Worm (Caenorhabditis elegans) whole organism, L4 larva: ENCODE data around the gene ttx-3.

Source experiments
- D1046.2 ChIP-seq: fragments of 200-800 bp; sonication (Bioruptor generic); IDR thresholded peaks from 2 replicates; pipeline ENCODE4 v1.3.6; 2022; ENCODE audit warnings: missing genetic modification characterization, missing compliant biosample characterization
- F10B5.3 ChIP-seq: sonication (generic microtip); optimal IDR thresholded peaks from 2 replicates; lab custom pipeline; 2016; ENCODE audit warnings: mild to moderate bottlenecking, missing genetic modification characterization, missing compliant biosample characterization
- F37D6.2 ChIP-seq: sonication (generic microtip); optimal IDR thresholded peaks from 2 replicates; lab custom pipeline; 2016; ENCODE audit warnings: mild to moderate bottlenecking, missing genetic modification characterization, missing compliant biosample characterization
- F44E2.7 ChIP-seq: fragments of 200-800 bp; sonication (Bioruptor generic); IDR thresholded peaks from 2 replicates; pipeline ENCODE4 v2.1.2; 2022; ENCODE audit warnings: missing genetic modification characterization, missing compliant biosample characterization
- F49E8.2 ChIP-seq: sonication (generic microtip); optimal IDR thresholded peaks from 2 replicates; lab custom pipeline; 2016; ENCODE audit warnings: missing compliant biosample characterization, mild to moderate bottlenecking, missing genetic modification characterization, borderline replicate concordance
- R02D3.7 ChIP-seq: fragments of 150-350 bp; sonication (generic microtip); optimal IDR thresholded peaks from 3 replicates; lab custom pipeline; 2014; ENCODE audit warnings: missing biosample characterization, missing genetic modification characterization
- Y48G9A.11 ChIP-seq: fragments of 200-800 bp; sonication (Bioruptor generic); IDR thresholded peaks from 2 replicates; pipeline ENCODE4 v1.3.6; 2022; ENCODE audit warnings: missing genetic modification reagents, missing genetic modification characterization, missing compliant biosample characterization
- Y75B8A.6 ChIP-seq: fragments of 200-800 bp; sonication (Bioruptor generic); IDR thresholded peaks from 2 replicates; pipeline ENCODE4 v1.3.6; 2022; ENCODE audit warnings: missing genetic modification reagents, missing genetic modification characterization, missing compliant biosample characterization
- ZK337.2 ChIP-seq: fragments of 200-800 bp; sonication (Bioruptor generic); IDR thresholded peaks from 2 replicates; pipeline ENCODE4 v1.3.6; 2022; ENCODE audit warnings: missing genetic modification reagents, missing genetic modification characterization, missing compliant biosample characterization
- aha-1 ChIP-seq: fragments of 150-350 bp; peaks from one replicate; lab custom pipeline; 2014; ENCODE audit warnings: missing biosample characterization, missing genetic modification characterization
- aly-2 ChIP-seq: sonication (generic microtip); optimal IDR thresholded peaks from 2 replicates; lab custom pipeline; 2018; ENCODE audit warnings: missing biosample characterization, missing genetic modification characterization
- ama-1 ChIP-seq: fragments of 150-350 bp; optimal IDR thresholded peaks from 2 replicates; lab custom pipeline; 2014; ENCODE audit warnings: inconsistent platforms, mixed read lengths
- ceh-20 ChIP-seq: fragments of 200-800 bp; sonication (Bioruptor generic); IDR thresholded peaks from 2 replicates; pipeline ENCODE4 v1.3.6; 2022; ENCODE audit warnings: missing genetic modification reagents, missing genetic modification characterization, missing compliant biosample characterization
- ceh-44 ChIP-seq: fragments of 200-800 bp; sonication (Bioruptor generic); IDR thresholded peaks from 2 replicates; pipeline ENCODE4 v1.3.6; 2022; ENCODE audit warnings: missing genetic modification reagents, missing genetic modification characterization, missing compliant biosample characterization
- ceh-62 ChIP-seq: sonication (generic microtip); optimal IDR thresholded peaks from 2 replicates; lab custom pipeline; 2017; ENCODE audit warnings: missing biosample characterization, missing genetic modification characterization
- ceh-82 ChIP-seq: sonication (generic microtip); optimal IDR thresholded peaks from 2 replicates; lab custom pipeline; 2017; ENCODE audit warnings: missing biosample characterization, missing genetic modification characterization
- ces-1 ChIP-seq: fragments of 150-350 bp; sonication (generic microtip); optimal IDR thresholded peaks from 4 replicates; lab custom pipeline; 2014; ENCODE audit warnings: missing biosample characterization, missing genetic modification reagents, missing genetic modification characterization
- daf-12 ChIP-seq: fragments of 150-350 bp; optimal IDR thresholded peaks from 2 replicates; lab custom pipeline; 2014; ENCODE audit warnings: missing biosample characterization, missing genetic modification reagents, missing genetic modification characterization
- daf-16 ChIP-seq, 3 experiments: sonication (generic microtip); optimal IDR thresholded peaks; 2 replicates each; lab custom pipeline; 2016 to 2017; ENCODE audit warnings: missing genetic modification characterization in 3 of 3, missing genetic modification reagents in 3 of 3, mild to moderate bottlenecking in 2 of 3, missing compliant biosample characterization in 2 of 3, missing biosample characterization in 1 of 3, moderate library complexity in 1 of 3
- daf-19 ChIP-seq: fragments of 200-800 bp; sonication (Bioruptor generic); conservative IDR thresholded peaks from 2 replicates; pipeline ENCODE4 v1.3.6; 2022; ENCODE audit warnings: missing genetic modification characterization, missing compliant biosample characterization
- daf-8 ChIP-seq: fragments of 200-800 bp; sonication (Bioruptor generic); IDR thresholded peaks from 2 replicates; pipeline ENCODE4 v1.3.6; 2022; ENCODE audit warnings: missing genetic modification characterization, missing compliant biosample characterization
- egl-27 ChIP-seq: sonication (generic microtip); optimal IDR thresholded peaks from 3 replicates; lab custom pipeline; 2017; ENCODE audit warnings: missing biosample characterization, missing genetic modification reagents, missing genetic modification characterization
- fkh-10 ChIP-seq: fragments of 150-350 bp; optimal IDR thresholded peaks from 2 replicates; lab custom pipeline; 2014; ENCODE audit warnings: missing biosample characterization, missing genetic modification reagents, missing genetic modification characterization
- hlh-30 ChIP-seq: sonication (generic microtip); optimal IDR thresholded peaks from 2 replicates; lab custom pipeline; 2017; ENCODE audit warnings: antibody characterized with exemption, mild to moderate bottlenecking, missing genetic modification characterization, missing compliant biosample characterization; ENCODE audit not compliant: insufficient read depth
- lim-7 ChIP-seq: fragments of 200-800 bp; sonication (Bioruptor generic); IDR thresholded peaks from 2 replicates; pipeline ENCODE4 v1.3.6; 2022; ENCODE audit warnings: missing genetic modification characterization, missing compliant biosample characterization
- lin-1 ChIP-seq: fragments of 200-800 bp; sonication (Bioruptor generic); IDR thresholded peaks from 2 replicates; pipeline ENCODE4 v1.3.6; 2022; ENCODE audit warnings: missing genetic modification reagents, missing genetic modification characterization, missing compliant biosample characterization
- lin-29 ChIP-seq: fragments of 200-800 bp; sonication (Bioruptor generic); IDR thresholded peaks from 2 replicates; pipeline ENCODE4 v1.3.6; 2022; ENCODE audit warnings: missing genetic modification reagents, missing genetic modification characterization, missing compliant biosample characterization
- lin-38 ChIP-seq: fragments of 200-800 bp; sonication (Bioruptor generic); IDR thresholded peaks from 2 replicates; pipeline ENCODE4 v1.3.6; 2022; ENCODE audit warnings: missing genetic modification reagents, missing genetic modification characterization, missing compliant biosample characterization
- lir-3 ChIP-seq: sonication (generic microtip); optimal IDR thresholded peaks from 2 replicates; lab custom pipeline; 2016; ENCODE audit warnings: mild to moderate bottlenecking, missing genetic modification characterization, missing compliant biosample characterization
- madf-5 ChIP-seq, 2 experiments: fragments of 200-800 bp; sonication (Bioruptor generic); IDR thresholded peaks; 2 replicates each; pipeline ENCODE4 v1.3.6; 2022; ENCODE audit warnings: missing compliant biosample characterization in 2 of 2, missing genetic modification characterization in 2 of 2
- mep-1 ChIP-seq: fragments of 150-350 bp; sonication (generic microtip); optimal IDR thresholded peaks from 3 replicates; lab custom pipeline; 2014; ENCODE audit warnings: missing biosample characterization, missing genetic modification characterization
- nhr-237 ChIP-seq: sonication (generic microtip); optimal IDR thresholded peaks from 2 replicates; lab custom pipeline; 2017; ENCODE audit warnings: missing biosample characterization, missing genetic modification characterization
- nhr-76 ChIP-seq: fragments of 150-350 bp; optimal IDR thresholded peaks from 2 replicates; lab custom pipeline; 2014; ENCODE audit warnings: missing biosample characterization, missing genetic modification characterization
- nhr-77 ChIP-seq: fragments of 150-350 bp; optimal IDR thresholded peaks from 2 replicates; lab custom pipeline; 2014; ENCODE audit warnings: missing biosample characterization, missing genetic modification characterization
- pha-4 ChIP-seq, 2 experiments: fragments of 150-350 bp in 1 of 2; fragments of 200-800 bp in 1 of 2; sonication (Bioruptor generic) in 1 of 2; IDR thresholded peaks in 1 of 2; optimal IDR thresholded peaks in 1 of 2; 2 replicates each; pipeline versions ENCODE4 v1.3.6 to Lab custom; 2014 to 2022; ENCODE audit warnings: missing genetic modification characterization in 2 of 2, missing genetic modification reagents in 2 of 2, missing biosample characterization in 1 of 2, missing compliant biosample characterization in 1 of 2
- pqm-1 ChIP-seq: sonication (generic microtip); optimal IDR thresholded peaks from 2 replicates; lab custom pipeline; 2017; ENCODE audit warnings: missing biosample characterization, missing genetic modification characterization
- sdz-12 ChIP-seq: fragments of 200-800 bp; sonication (Bioruptor generic); optimal IDR thresholded peaks from 2 replicates; lab custom pipeline; 2018; ENCODE audit warnings: mild to moderate bottlenecking, missing genetic modification characterization, missing compliant biosample characterization
- set-16 ChIP-seq: fragments of 200-800 bp; sonication (Bioruptor generic); IDR thresholded peaks from 2 replicates; pipeline ENCODE4 v1.3.6; 2022; ENCODE audit warnings: missing genetic modification reagents, missing genetic modification characterization, missing compliant biosample characterization
- skn-1 ChIP-seq: fragments of 150-350 bp; optimal IDR thresholded peaks from 2 replicates; lab custom pipeline; 2014; ENCODE audit warnings: missing biosample characterization, missing genetic modification characterization
- spr-1 ChIP-seq: sonication (generic microtip); optimal IDR thresholded peaks from 2 replicates; lab custom pipeline; 2016; ENCODE audit warnings: mild to moderate bottlenecking, missing genetic modification characterization, missing compliant biosample characterization
- unc-39 ChIP-seq: sonication (generic microtip); optimal IDR thresholded peaks from 2 replicates; lab custom pipeline; 2017; ENCODE audit warnings: missing biosample characterization, missing genetic modification characterization
- unc-62 ChIP-seq, 3 experiments: fragments of 150-350 bp in 1 of 3; sonication (generic microtip); optimal IDR thresholded peaks in 2 of 3; peaks in 1 of 3; 1 replicate in 1 of 3; 2 replicates in 2 of 3; lab custom pipeline; 2014 to 2017; ENCODE audit warnings: missing biosample characterization in 3 of 3, missing genetic modification characterization in 3 of 3, missing genetic modification reagents in 3 of 3, missing genotype in 1 of 3
- zfp-3 ChIP-seq: fragments of 200-800 bp; sonication (Bioruptor generic); conservative IDR thresholded peaks from 2 replicates; pipeline ENCODE4 v1.3.6; 2022; ENCODE audit warnings: missing genetic modification reagents, missing genetic modification characterization, missing compliant biosample characterization
- zip-11 ChIP-seq: fragments of 200-800 bp; sonication (Bioruptor generic); IDR thresholded peaks from 2 replicates; pipeline ENCODE4 v1.3.6; 2022; ENCODE audit warnings: missing genetic modification characterization, missing compliant biosample characterization
- ztf-11 ChIP-seq: fragments of 150-350 bp; optimal IDR thresholded peaks from 2 replicates; lab custom pipeline; 2014; ENCODE audit warnings: missing biosample characterization, missing genetic modification characterization
- ztf-7 ChIP-seq: fragments of 150-350 bp; optimal IDR thresholded peaks from 2 replicates; lab custom pipeline; 2014; ENCODE audit warnings: missing biosample characterization, missing genetic modification characterization

The ttx-3 gene

DNA sequence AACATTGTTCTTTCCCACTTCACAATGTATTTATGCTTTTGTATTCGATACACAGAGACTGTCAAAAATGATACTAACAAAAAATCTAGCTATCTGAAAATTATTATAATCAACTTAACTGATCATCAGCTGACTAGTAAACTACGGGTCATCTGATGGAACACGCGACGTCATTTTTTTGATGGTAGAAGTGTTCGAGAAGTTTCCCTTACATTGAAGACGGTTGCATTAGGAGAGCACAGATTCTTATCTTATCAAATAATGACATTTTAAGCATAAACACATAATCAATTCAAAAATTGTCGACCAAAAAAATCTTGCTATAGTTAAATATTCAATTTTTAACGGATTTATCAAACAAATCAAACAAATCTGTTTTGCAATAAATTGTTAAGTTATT, 23.6 kb upstream of the ttx-3 start (continued):
- TF ChIP-seq lin-29 (GFP tag; lab: Robert Waterston, UW) (no peak), lin-1 (GFP tag; lab: Robert Waterston, UW) (no peak), R02D3.7 (tag; lab: Kevin White, UChicago) (no peak), nhr-77 (tag; lab: Kevin White, UChicago) (no peak), ces-1 (GFP tag; lab: Kevin White, UChicago) (no peak), daf-16 (GFP tag; optimal IDR thresholded peaks at IDR 0.05; lab: Kevin White, UChicago) (peak in 1 of 2 experiments; percentile 30), daf-16 (tag; optimal IDR thresholded peaks at IDR 0.05; lab: Kevin White, UChicago) (peak; percentile 91), skn-1 (tag; lab: Kevin White, UChicago) (no peak), ceh-20 (no peak)

DNA sequence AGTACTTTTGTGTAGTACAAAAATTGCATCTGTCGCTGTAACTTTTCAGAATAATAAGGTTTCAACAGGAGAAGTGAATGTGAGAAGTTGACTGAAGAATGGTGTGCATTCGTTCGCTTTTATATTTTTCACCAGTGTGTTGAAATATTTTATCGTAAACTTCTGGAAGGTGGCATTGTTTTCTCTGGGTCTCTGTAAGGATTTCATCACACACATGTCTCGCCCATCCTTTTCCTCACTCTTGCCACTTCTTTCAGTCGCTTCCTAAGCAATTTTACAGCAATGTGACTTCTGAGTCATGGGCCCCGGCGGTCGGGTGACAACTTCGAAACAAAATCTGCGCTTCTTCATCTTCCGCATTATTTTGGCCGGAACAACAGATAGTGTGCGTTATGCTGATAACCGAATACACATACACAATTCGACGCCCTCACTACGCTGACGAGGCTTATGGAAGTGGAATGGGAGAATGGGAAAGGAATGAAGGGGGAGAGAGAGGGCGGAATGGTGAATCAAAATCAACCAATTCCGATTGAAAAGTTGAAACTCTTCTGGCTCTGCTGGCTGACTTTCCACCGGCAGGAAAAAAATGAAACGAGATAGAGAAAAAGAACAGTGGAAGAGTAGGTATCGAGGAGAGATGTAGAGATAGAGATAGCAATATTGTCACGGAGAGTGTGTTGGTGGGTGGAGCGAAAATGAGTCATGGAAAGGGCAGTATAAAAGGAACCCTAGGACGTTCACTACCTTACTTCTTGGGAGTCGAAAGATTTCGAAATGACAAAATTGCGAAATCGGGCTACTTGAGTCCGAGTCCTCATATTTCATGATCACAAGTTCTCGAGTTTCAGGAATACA, 22.4 kb upstream of the ttx-3 start:
- TF ChIP-seq ama-1 (lab: Kevin White, UChicago) (peak; percentile 81), D1046.2 (GFP tag; lab: Robert Waterston, UW) (no peak), Y75B8A.6 (GFP tag; lab: Robert Waterston, UW) (no peak), set-16 (peak; percentile 50), lim-7 (GFP tag; lab: Robert Waterston, UW) (no peak), zip-11 (no peak), ces-1 (GFP tag; lab: Kevin White, UChicago) (no peak), nhr-76 (tag; lab: Kevin White, UChicago) (no peak), ceh-62 (no peak), ceh-44 (GFP tag; lab: Robert Waterston, UW) (no peak), ceh-20 (no peak), daf-8 (GFP tag; lab: Robert Waterston, UW) (no peak), daf-12 (no peak), F10B5.3 (tag; lab: Kevin White, UChicago) (peak; percentile 60), ZK337.2 (GFP tag; lab: Robert Waterston, UW) (no peak), F49E8.2 (tag; lab: Kevin White, UChicago) (no peak), zfp-3 (no peak), mep-1 (tag; lab: Kevin White, UChicago) (no peak), daf-19 (no peak), lir-3 (tag; lab: Kevin White, UChicago) (no peak), hlh-30 (tag; lab: Kevin White, UChicago) (peak; percentile 84), unc-62 (GFP tag; optimal IDR thresholded peaks at IDR 0.05 in 1 of 2; lab: Kevin White, UChicago) (peak; percentile 73 to 97), unc-62 (tag; optimal IDR thresholded peaks at IDR 0.05; lab: Kevin White, UChicago) (no peak), sdz-12 (no peak), nhr-77 (tag; lab: Kevin White, UChicago) (no peak), ztf-11 (tag; lab: Kevin White, UChicago) (no peak), F44E2.7 (GFP tag; lab: Robert Waterston, UW) (no peak), egl-27 (tag; lab: Kevin White, UChicago) (no peak), madf-5 (GFP tag; IDR thresholded peaks at IDR 0.05; lab: Robert Waterston, UW) (no peak), F37D6.2 (tag; lab: Kevin White, UChicago) (no peak), nhr-237 (no peak), aha-1 (tag; lab: Kevin White, UChicago) (peak; percentile 86), pqm-1 (tag; lab: Kevin White, UChicago) (peak; percentile 85), spr-1 (no peak), unc-39 (tag; lab: Kevin White, UChicago) (no peak), aly-2 (tag; lab: Kevin White, UChicago) (no peak), daf-16 (GFP tag; optimal IDR thresholded peaks at IDR 0.05; lab: Kevin White, UChicago) (peak in 1 of 2 experiments; percentile 68), daf-16 (tag; optimal IDR thresholded peaks at IDR 0.05; lab: Kevin White, UChicago) (peak; percentile 89), ztf-7 (no peak), pha-4 (GFP tag; IDR thresholded peaks at IDR 0.05; lab: Robert Waterston, UW) (peak; percentile 8; the same call in 1 of the 2 replicates), pha-4 (tag; optimal IDR thresholded peaks at IDR 0.05; lab: Kevin White, UChicago) (no peak), Y48G9A.11 (no peak), ceh-82 (no peak), fkh-10 (no peak), lin-38 (GFP tag; lab: Robert Waterston, UW) (no peak)
